Fruit fly (Drosophila melanogaster) whole organism, adult: ENCODE results near the gene CG34334.

ENCODE experiments used
- CG11617 ChIP-seq: fragments of 200-800 bp; sonication (Bioruptor generic); optimal IDR thresholded peaks from 2 replicates; lab custom pipeline; 2017; ENCODE audit warnings: mild to moderate bottlenecking, missing biosample characterization, missing genetic modification reagents, missing genetic modification characterization
- CG12768 ChIP-seq: fragments of 200-800 bp; sonication (Bioruptor generic); optimal IDR thresholded peaks from 2 replicates; lab custom pipeline; 2017; ENCODE audit warnings: missing biosample characterization, missing genetic modification characterization, mild to moderate bottlenecking, moderate library complexity, missing genetic modification reagents
- CG14711 ChIP-seq: fragments of 200-800 bp; sonication (Bioruptor generic); optimal IDR thresholded peaks from 2 replicates; lab custom pipeline; 2018; ENCODE audit warnings: missing biosample characterization, mild to moderate bottlenecking, missing genetic modification characterization, moderate library complexity
- CG1620 ChIP-seq: fragments of 200-800 bp; sonication (Bioruptor generic); optimal IDR thresholded peaks from 2 replicates; lab custom pipeline; 2016; ENCODE audit warnings: missing biosample characterization, missing genetic modification characterization
- CG33017 ChIP-seq: fragments of 200-800 bp; sonication (Bioruptor generic); optimal IDR thresholded peaks from 2 replicates; lab custom pipeline; 2018; ENCODE audit warnings: missing biosample characterization, mild to moderate bottlenecking, missing genetic modification characterization, moderate library complexity
- CG5204 ChIP-seq: fragments of 200-800 bp; sonication (Bioruptor generic); optimal IDR thresholded peaks from 2 replicates; lab custom pipeline; 2016; ENCODE audit warnings: missing biosample characterization, missing genetic modification characterization
- CG7045 ChIP-seq: fragments of 200-800 bp; sonication (Bioruptor generic); optimal IDR thresholded peaks from 2 replicates; lab custom pipeline; 2017; ENCODE audit warnings: missing biosample characterization, mild to moderate bottlenecking, missing genetic modification characterization
- CG7101 ChIP-seq: fragments of 200-800 bp; sonication (Bioruptor generic); optimal IDR thresholded peaks from 2 replicates; lab custom pipeline; 2018; ENCODE audit warnings: missing biosample characterization, mild to moderate bottlenecking, missing genetic modification characterization, moderate library complexity
- Clk ChIP-seq: fragments of 200-800 bp; sonication (Bioruptor generic); optimal IDR thresholded peaks from 2 replicates; lab custom pipeline; 2017; ENCODE audit warnings: missing biosample characterization, missing genetic modification characterization
- Crg-1 ChIP-seq: fragments of 200-800 bp; sonication (Bioruptor generic); optimal IDR thresholded peaks from 2 replicates; lab custom pipeline; 2016; ENCODE audit warnings: missing biosample characterization, missing genetic modification characterization
- Hr96 ChIP-seq: fragments of 200-800 bp; sonication (Bioruptor generic); optimal IDR thresholded peaks from 2 replicates; lab custom pipeline; 2016; ENCODE audit warnings: missing biosample characterization, missing genetic modification characterization
- Mnt ChIP-seq: fragments of 200-800 bp; sonication (Bioruptor generic); optimal IDR thresholded peaks from 2 replicates; lab custom pipeline; 2016; ENCODE audit warnings: missing biosample characterization, mild to moderate bottlenecking, missing genetic modification characterization
- bab1 ChIP-seq: fragments of 200-800 bp; sonication (Bioruptor generic); optimal IDR thresholded peaks from 3 replicates; lab custom pipeline; 2019; ENCODE audit warnings: missing biosample characterization, mild to moderate bottlenecking, missing genetic modification characterization, moderate library complexity
- cic ChIP-seq: fragments of 200-800 bp; sonication (Bioruptor generic); optimal IDR thresholded peaks from 2 replicates; lab custom pipeline; 2017; ENCODE audit warnings: missing biosample characterization, mild to moderate bottlenecking, missing genetic modification characterization, moderate library complexity
- cnc ChIP-seq, 2 experiments: fragments of >200 bp; optimal IDR thresholded peaks; 2 replicates each; lab custom pipeline; 2017
- kay ChIP-seq: fragments of 200-800 bp; sonication (Bioruptor generic); peaks from one replicate; lab custom pipeline; 2016; ENCODE audit warnings: missing biosample characterization, missing genetic modification characterization, borderline replicate concordance
- ovo ChIP-seq: fragments of 200-800 bp; sonication (Bioruptor generic); optimal IDR thresholded peaks from 2 replicates; lab custom pipeline; 2016; ENCODE audit warnings: missing biosample characterization, missing genetic modification characterization
- pad ChIP-seq: fragments of 200-800 bp; sonication (Bioruptor generic); optimal IDR thresholded peaks from 3 replicates; lab custom pipeline; 2017; ENCODE audit warnings: missing biosample characterization, missing genetic modification characterization, mild to moderate bottlenecking, moderate library complexity, missing genetic modification reagents
- tj ChIP-seq: fragments of 200-800 bp; sonication (Bioruptor generic); optimal IDR thresholded peaks from 3 replicates; lab custom pipeline; 2017; ENCODE audit warnings: missing biosample characterization, mild to moderate bottlenecking, missing genetic modification characterization, moderate library complexity
- toe ChIP-seq: fragments of 200-800 bp; sonication (Bioruptor generic); optimal IDR thresholded peaks from 2 replicates; lab custom pipeline; 2016; ENCODE audit warnings: missing biosample characterization, missing genetic modification characterization

Gene CG34334

DNA sequence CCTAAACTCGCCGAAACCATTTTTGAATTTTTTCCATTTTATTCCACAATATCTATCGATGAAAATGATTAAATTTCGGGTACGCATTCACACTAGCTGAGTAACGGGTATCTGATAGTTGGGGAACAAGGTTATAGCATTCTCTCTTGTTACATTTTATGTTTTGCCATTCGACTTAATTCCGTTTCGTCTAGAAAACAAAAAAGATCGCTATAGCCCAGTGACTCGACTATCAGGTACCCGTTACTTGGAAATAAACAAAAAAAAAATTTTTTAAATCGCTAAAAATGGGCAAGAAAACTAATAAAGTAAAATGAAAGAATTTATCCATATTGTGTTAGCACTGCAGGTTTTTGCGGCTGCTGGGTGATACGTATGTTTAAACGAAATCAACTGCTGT is 34.2 kb upstream of the CG34334 start:
- TF ChIP-seq tj = no peak
- TF ChIP-seq cnc (optimal IDR thresholded peaks at IDR 0.05; lab: Kevin White, UChicago) = no peak
- no peak for TF ChIP-seq cic (GFP tag; lab: Kevin White, UChicago)
- TF ChIP-seq CG1620 = no peak
- no peak for TF ChIP-seq ovo (GFP tag; lab: Kevin White, UChicago)
- TF ChIP-seq bab1 (GFP tag; lab: Kevin White, UChicago) = no peak
- no peak for TF ChIP-seq CG12768
- no peak for TF ChIP-seq CG11617 (GFP tag; lab: Kevin White, UChicago)
- no peak for TF ChIP-seq toe
- TF ChIP-seq Mnt (GFP tag; lab: Kevin White, UChicago) = no peak
- no peak for TF ChIP-seq CG33017
- TF ChIP-seq CG14711 = no peak
- no peak for TF ChIP-seq CG5204 (GFP tag; lab: Kevin White, UChicago)
- TF ChIP-seq CG7101 (tag; lab: Kevin White, UChicago) = no peak

- TF ChIP-seq Crg-1 (GFP tag; lab: Kevin White, UChicago) (no peak), CG14711 (no peak), tj (no peak), CG5204 (GFP tag; lab: Kevin White, UChicago) (no peak), CG1620 (no peak), CG7045 (no peak), CG33017 (no peak)
Observed at dm6 chrX:22846393-22846792, 26.2 kb upstream of the CG34334 start.

DNA sequence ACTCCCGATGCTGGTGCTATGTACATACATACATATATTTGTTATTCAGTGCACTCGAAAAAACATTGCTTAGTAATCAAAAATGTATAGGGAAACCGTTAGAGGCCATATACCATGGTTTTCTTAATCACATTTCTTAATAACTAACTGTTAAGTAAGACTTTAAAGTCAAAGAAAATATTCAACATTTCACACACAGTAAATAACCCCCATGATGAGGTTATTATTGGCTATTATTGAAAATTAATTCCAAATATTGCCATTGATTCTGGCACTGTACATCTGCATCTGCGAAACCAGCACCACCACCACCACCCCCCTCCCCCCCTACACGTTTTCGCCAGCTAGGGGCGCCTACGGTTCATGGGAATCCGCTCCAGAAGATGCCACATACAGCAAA is 25.4 kb upstream of the CG34334 start:
- TF ChIP-seq Clk (GFP tag; lab: Kevin White, UChicago) (no peak), CG1620 (no peak), kay (GFP tag; lab: Kevin White, UChicago) (no peak), Mnt (GFP tag; lab: Kevin White, UChicago) (no peak), cic (GFP tag; lab: Kevin White, UChicago) (no peak), CG11617 (GFP tag; lab: Kevin White, UChicago) (no peak), Hr96 (GFP tag; lab: Kevin White, UChicago) (no peak), bab1 (GFP tag; lab: Kevin White, UChicago) (no peak), CG14711 (no peak), CG33017 (no peak), CG5204 (GFP tag; lab: Kevin White, UChicago) (no peak), CG7101 (tag; lab: Kevin White, UChicago) (no peak), pad (no peak), cnc (optimal IDR thresholded peaks at IDR 0.05; lab: Kevin White, UChicago) (no peak), ovo (GFP tag; lab: Kevin White, UChicago) (no peak), CG7045 (no peak), Crg-1 (GFP tag; lab: Kevin White, UChicago) (no peak)

- TF ChIP-seq CG12768 = no peak
- TF ChIP-seq Crg-1 (GFP tag; lab: Kevin White, UChicago) = no peak
- TF ChIP-seq kay (GFP tag; lab: Kevin White, UChicago) = no peak
- TF ChIP-seq bab1 (GFP tag; lab: Kevin White, UChicago) = no peak
- no peak for TF ChIP-seq CG1620
Observed at dm6 chrX:22851289-22851688, 21.3 kb upstream of the CG34334 start.

- TF ChIP-seq Crg-1 (GFP tag; lab: Kevin White, UChicago) = no peak
- TF ChIP-seq pad = peak; percentile 20
- peak; percentile 45 for TF ChIP-seq ovo (GFP tag; lab: Kevin White, UChicago)
Observed at dm6 chrX:22854994-22855708, 17.5 kb upstream of the CG34334 start, which contains the start of gene fog. Gene fog, minus strand, starts transcription at chrX:22855194.

DNA sequence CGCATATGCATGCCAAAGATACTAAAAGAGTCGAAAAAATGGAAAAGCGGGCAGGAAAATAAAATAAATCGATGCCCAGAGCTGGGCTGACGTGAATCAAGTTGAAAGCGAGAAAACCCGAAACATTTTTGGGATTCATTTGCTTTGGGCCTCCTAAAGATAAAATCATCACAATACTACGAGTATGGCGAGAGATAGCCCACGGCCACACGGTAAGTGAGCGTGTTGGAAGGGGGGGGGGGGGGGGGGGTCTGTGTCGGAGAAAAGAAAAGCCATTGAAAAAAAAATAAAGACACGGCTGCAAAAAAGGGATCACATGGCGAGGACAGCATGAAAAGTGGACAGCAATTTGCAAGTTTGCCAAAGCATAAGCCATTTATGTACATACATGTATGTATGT is 14.5 kb upstream of the CG34334 start:
- TF ChIP-seq tj = no peak
- no peak for TF ChIP-seq Mnt (GFP tag; lab: Kevin White, UChicago)
- TF ChIP-seq CG14711 = no peak
- no peak for TF ChIP-seq cic (GFP tag; lab: Kevin White, UChicago)
- TF ChIP-seq ovo (GFP tag; lab: Kevin White, UChicago) = no peak
- TF ChIP-seq CG33017 = no peak
- TF ChIP-seq CG5204 (GFP tag; lab: Kevin White, UChicago) = no peak
- TF ChIP-seq pad = no peak

dm6 chrX:22859286-22859685 is 13.3 kb upstream of the CG34334 start:
- no peak for TF ChIP-seq CG1620
- TF ChIP-seq CG7101 (tag; lab: Kevin White, UChicago) = no peak
- no peak for TF ChIP-seq Clk (GFP tag; lab: Kevin White, UChicago)
- TF ChIP-seq Mnt (GFP tag; lab: Kevin White, UChicago) = no peak
- TF ChIP-seq tj = no peak
- TF ChIP-seq CG11617 (GFP tag; lab: Kevin White, UChicago) = no peak
- no peak for TF ChIP-seq CG14711
- TF ChIP-seq CG12768 = no peak
- no peak for TF ChIP-seq cic (GFP tag; lab: Kevin White, UChicago)
- no peak for TF ChIP-seq Crg-1 (GFP tag; lab: Kevin White, UChicago)
- TF ChIP-seq cnc (optimal IDR thresholded peaks at IDR 0.05; lab: Kevin White, UChicago) = no peak
- no peak for TF ChIP-seq CG7045
- TF ChIP-seq Hr96 (GFP tag; lab: Kevin White, UChicago) = no peak
- no peak for TF ChIP-seq CG5204 (GFP tag; lab: Kevin White, UChicago)
- TF ChIP-seq kay (GFP tag; lab: Kevin White, UChicago) = no peak
- TF ChIP-seq pad = no peak
- no peak for TF ChIP-seq bab1 (GFP tag; lab: Kevin White, UChicago)
- TF ChIP-seq ovo (GFP tag; lab: Kevin White, UChicago) = no peak
- TF ChIP-seq CG33017 = no peak
